Fruit fly (Drosophila melanogaster) S2 (cell line): ENCODE data around the gene brat.

Experiments used
- CG8478 ChIP-seq: fragments of >200 bp; optimal IDR thresholded peaks from 2 replicates; lab custom pipeline; 2018
- CTCF ChIP-seq, 2 experiments: fragments of >200 bp; optimal IDR thresholded peaks; 2 replicates each; lab custom pipeline; 2018

Gene brat

DNA sequence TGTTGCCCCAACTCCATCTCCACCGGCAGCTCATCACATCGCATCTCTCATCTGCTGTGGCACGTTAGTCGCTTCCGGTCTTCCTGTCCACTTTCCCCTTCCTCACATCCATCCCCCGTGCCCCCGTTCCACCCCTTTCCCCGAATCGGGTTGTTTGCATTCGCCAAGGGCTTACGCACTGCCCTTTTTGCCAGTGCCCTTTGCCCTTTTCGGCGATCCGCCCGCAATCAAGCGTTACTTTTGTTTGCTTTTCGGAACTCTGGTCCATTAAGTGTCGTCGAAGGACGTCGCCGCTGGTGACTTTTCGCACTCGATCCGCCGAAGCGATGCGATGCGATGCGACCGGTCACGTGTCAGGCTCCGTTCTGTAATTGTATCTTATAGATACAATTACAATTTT is 88.7 kb downstream of the brat start:
- TF ChIP-seq CG8478 (lab: Kevin White, UChicago) (no peak), CTCF (optimal IDR thresholded peaks at IDR 0.05; lab: Kevin White, UChicago) (no peak)

DNA sequence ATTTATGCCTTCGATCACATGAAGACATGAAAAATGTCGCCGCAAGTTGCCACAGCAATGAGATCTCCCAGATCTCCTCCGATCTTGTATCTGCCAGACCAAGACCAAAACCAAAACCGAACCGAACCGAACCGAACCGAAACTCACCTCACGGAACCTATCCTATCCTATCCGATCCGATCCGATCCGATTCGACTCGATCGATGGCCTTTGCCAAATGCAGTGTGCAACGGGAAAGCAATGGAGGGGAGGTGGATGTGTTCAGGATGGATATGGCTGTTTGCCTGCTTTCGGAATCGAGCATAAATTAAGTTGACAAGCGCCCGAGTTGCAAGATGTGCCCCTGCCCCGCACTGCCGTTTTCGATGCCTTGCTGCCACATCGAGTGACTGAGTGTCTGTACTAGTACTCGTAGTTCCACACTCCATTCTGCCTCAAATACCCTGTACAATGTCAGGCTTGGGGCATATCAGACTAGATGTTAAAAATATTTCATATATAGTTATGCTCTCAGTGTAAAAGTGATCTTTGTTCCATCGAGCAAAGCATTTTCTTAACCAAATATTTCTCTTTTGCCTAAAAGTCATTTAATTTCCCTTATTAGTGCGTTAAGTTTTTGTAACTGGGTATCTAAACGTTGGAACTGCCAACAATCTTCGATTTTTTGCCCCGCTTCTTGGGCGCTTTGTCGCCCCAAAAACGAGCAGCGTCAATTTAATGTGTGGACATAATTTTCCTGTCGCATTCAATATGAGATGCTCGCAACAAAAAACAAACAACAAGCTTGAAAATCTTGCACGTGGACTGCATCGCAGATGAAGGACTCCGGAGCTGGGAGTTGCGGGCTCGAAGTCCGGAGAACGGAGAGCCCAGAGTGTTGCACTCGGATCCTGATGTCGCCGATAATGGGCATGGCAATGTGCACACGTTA is 92.6 kb downstream of the brat start:
- no peak for TF ChIP-seq CTCF (optimal IDR thresholded peaks at IDR 0.05; lab: Kevin White, UChicago)
- TF ChIP-seq CG8478 (lab: Kevin White, UChicago): no peak

DNA sequence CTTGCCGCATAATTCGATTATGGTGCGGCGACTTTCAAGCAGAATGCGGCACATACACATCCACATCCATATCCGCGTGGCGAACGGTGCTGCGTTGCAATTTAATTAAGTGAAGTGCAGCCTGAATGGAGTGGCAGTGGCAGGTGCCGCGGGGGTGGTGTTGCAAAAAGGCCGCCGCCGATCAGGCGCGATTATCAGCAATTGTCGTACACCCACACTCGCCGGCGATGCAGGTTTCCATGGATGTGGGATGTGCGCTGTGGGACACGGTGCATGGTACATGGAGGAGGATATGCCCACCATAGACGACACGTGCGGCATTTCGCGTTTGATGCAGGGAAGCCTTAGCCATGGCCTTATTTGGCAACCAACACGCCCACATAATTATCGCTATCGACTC is 94.0 kb downstream of the brat start:
- no peak for TF ChIP-seq CTCF (optimal IDR thresholded peaks at IDR 0.05; lab: Kevin White, UChicago)
- TF ChIP-seq CG8478 (lab: Kevin White, UChicago): no peak

DNA sequence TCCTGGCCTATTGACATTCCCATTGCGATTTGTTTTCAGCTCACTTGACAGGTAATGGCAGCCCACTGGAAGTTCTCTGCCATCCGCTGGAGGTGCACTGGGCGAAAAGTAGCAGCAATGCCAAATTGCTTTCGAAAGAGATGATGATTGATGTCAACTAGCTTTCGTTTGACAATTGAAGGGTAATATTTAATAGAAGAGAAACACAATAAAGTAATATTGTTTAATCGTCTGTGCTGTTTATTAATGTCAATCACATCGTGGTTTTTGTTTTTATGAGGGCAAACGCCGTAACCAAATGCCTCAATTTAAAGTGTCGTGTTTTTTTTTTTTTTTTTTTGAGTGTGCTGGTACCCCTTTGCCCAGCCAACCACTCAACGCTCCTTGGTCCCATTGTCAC is 95.4 kb downstream of the brat start:
- TF ChIP-seq CTCF (optimal IDR thresholded peaks at IDR 0.05; lab: Kevin White, UChicago) (no peak), CG8478 (lab: Kevin White, UChicago) (no peak)
